Worm (Caenorhabditis elegans) whole organism, young adult: ENCODE data around the gene Y57A10A.27.

ENCODE experiments used
- ama-1 ChIP-seq, 3 experiments: fragments of 150-350 bp in 1 of 3; sonication (generic microtip) in 2 of 3; optimal IDR thresholded peaks; 2 replicates each; lab custom pipeline; 2014 to 2018; ENCODE audit warnings: missing biosample characterization in 2 of 3, missing genetic modification characterization in 2 of 3, missing genetic modification reagents in 2 of 3
- efl-1 ChIP-seq: fragments of 150-350 bp; optimal IDR thresholded peaks from 2 replicates; lab custom pipeline; 2014; ENCODE audit warnings: missing biosample characterization, missing genetic modification reagents, missing genetic modification characterization
- gei-17 ChIP-seq: fragments of 200-800 bp; sonication (Bioruptor generic); optimal IDR thresholded peaks from 2 replicates; lab custom pipeline; 2018; ENCODE audit warnings: mild to moderate bottlenecking, missing genetic modification characterization, missing compliant biosample characterization
- hmg-1.2 ChIP-seq: fragments of 200-800 bp; sonication (Bioruptor generic); IDR thresholded peaks from 2 replicates; pipeline ENCODE4 v1.3.6; 2022; ENCODE audit warnings: missing genetic modification reagents, missing genetic modification characterization, missing compliant biosample characterization
- mcd-1 ChIP-seq: fragments of 200-800 bp; sonication (Bioruptor generic); IDR thresholded peaks from 2 replicates; pipeline ENCODE4 v1.3.6; 2022; ENCODE audit warnings: missing genetic modification reagents, missing genetic modification characterization, missing compliant biosample characterization
- nfya-1 ChIP-seq: sonication (generic microtip); optimal IDR thresholded peaks from 2 replicates; lab custom pipeline; 2017; ENCODE audit warnings: antibody characterized with exemption, missing compliant biosample characterization, missing genetic modification characterization, borderline replicate concordance; ENCODE audit not compliant: insufficient read depth
- nhr-90 ChIP-seq: sonication (generic microtip); optimal IDR thresholded peaks from 2 replicates; lab custom pipeline; 2016; ENCODE audit warnings: missing genotype, mild to moderate bottlenecking, missing genetic modification characterization, missing compliant biosample characterization
- zfh-2 ChIP-seq: fragments of 200-800 bp; sonication (Bioruptor generic); conservative IDR thresholded peaks from 2 replicates; pipeline ENCODE4 v1.3.6; 2022; ENCODE audit warnings: missing genetic modification reagents, missing genetic modification characterization, missing compliant biosample characterization

ce11 chrII:12296591-12296990 is 21.7 kb upstream of the Y57A10A.27 start:
- no peak for TF ChIP-seq gei-17 (GFP tag; lab: Kevin White, UChicago)
- TF ChIP-seq zfh-2, result no peak
- TF ChIP-seq efl-1 (GFP tag; lab: Kevin White, UChicago), result no peak
- no peak for TF ChIP-seq ama-1 (optimal IDR thresholded peaks at IDR 0.05; lab: Kevin White, UChicago)
- no peak for TF ChIP-seq ama-1 (GFP tag; optimal IDR thresholded peaks at IDR 0.05; lab: Kevin White, UChicago)
- no peak for TF ChIP-seq nhr-90 (tag; lab: Kevin White, UChicago)
- TF ChIP-seq hmg-1.2 (GFP tag; lab: Robert Waterston, UW), result no peak
- TF ChIP-seq mcd-1 (GFP tag; lab: Robert Waterston, UW), result no peak
- no peak for TF ChIP-seq nfya-1 (tag; lab: Kevin White, UChicago)
